Worm (Caenorhabditis elegans): Measurements from ENCODE around the gene F36H5.8.

Gene F36H5.8

ce11 chrII:1736353-1736752 lies 14.1 kb downstream of the F36H5.8 start, which contains the start of gene ceh-83:
Gene ceh-83, minus strand, starts transcription at chrII:1736533.
- TF ChIP-seq ceh-6 (GFP tag; optimal IDR thresholded peaks at IDR 0.05) (no peak), tbx-2 (tag; optimal IDR thresholded peaks at IDR 0.05) (no peak), madf-2 (tag; optimal IDR thresholded peaks at IDR 0.05) (no peak), T23F11.4 (GFP tag; optimal IDR thresholded peaks at IDR 0.05) (no peak), lin-11 (tag; optimal IDR thresholded peaks at IDR 0.05) (no peak), sox-4 (tag; optimal IDR thresholded peaks at IDR 0.05) (no peak), hlh-13 (GFP tag; optimal IDR thresholded peaks at IDR 0.05) (no peak), ceh-18 (tag; optimal IDR thresholded peaks at IDR 0.05) (no peak), fkh-10 (GFP tag; optimal IDR thresholded peaks at IDR 0.05) (no peak), nhr-11 (tag; optimal IDR thresholded peaks at IDR 0.05) (no peak), syd-9 (tag; optimal IDR thresholded peaks at IDR 0.05) (no peak), ztf-16 (tag; optimal IDR thresholded peaks at IDR 0.05) (no peak), hlh-15 (tag; optimal IDR thresholded peaks at IDR 0.05) (no peak), che-1 (tag; optimal IDR thresholded peaks at IDR 0.05) (no peak), ceh-22 (tag; optimal IDR thresholded peaks at IDR 0.05) (no peak)

- TF ChIP-seq hlh-30 (tag; optimal IDR thresholded peaks at IDR 0.05; ENCODE audit: insufficient read depth): no peak
- no peak for TF ChIP-seq unc-55 (GFP tag; optimal IDR thresholded peaks at IDR 0.05)
- no peak for TF ChIP-seq unc-86 (tag; optimal IDR thresholded peaks at IDR 0.05)
- TF ChIP-seq nhr-11 (tag; optimal IDR thresholded peaks at IDR 0.05): no peak
- TF ChIP-seq syd-9 (tag; optimal IDR thresholded peaks at IDR 0.05): no peak
- no peak for TF ChIP-seq ceh-34 (tag; optimal IDR thresholded peaks at IDR 0.05)
- TF ChIP-seq hlh-15 (tag; optimal IDR thresholded peaks at IDR 0.05): no peak
- TF ChIP-seq Y22D7AL.16 (tag; optimal IDR thresholded peaks at IDR 0.05): no peak
- TF ChIP-seq unc-3 (GFP tag; conservative IDR thresholded peaks at IDR 0.05): no peak
- no peak for TF ChIP-seq unc-3 (tag; optimal IDR thresholded peaks at IDR 0.05)
- no peak for TF ChIP-seq C38D4.7 (GFP tag; optimal IDR thresholded peaks at IDR 0.05)
- TF ChIP-seq pros-1 (tag; optimal IDR thresholded peaks at IDR 0.05): no peak
- TF ChIP-seq ceh-24 (tag; optimal IDR thresholded peaks at IDR 0.05): no peak
- no peak for TF ChIP-seq pha-4 (tag; optimal IDR thresholded peaks at IDR 0.05)
- TF ChIP-seq mec-3 (tag; optimal IDR thresholded peaks at IDR 0.05; ENCODE audit: borderline replicate concordance): no peak
- TF ChIP-seq pqm-1 (tag; optimal IDR thresholded peaks at IDR 0.05): no peak
- no peak for TF ChIP-seq npax-4 (tag; optimal IDR thresholded peaks at IDR 0.05)
- TF ChIP-seq ref-2 (tag; optimal IDR thresholded peaks at IDR 0.05): no peak
- no peak for TF ChIP-seq sdc-2 (tag; optimal IDR thresholded peaks at IDR 0.05)
- TF ChIP-seq ceh-31 (tag; optimal IDR thresholded peaks at IDR 0.05): no peak
Observed at ce11 chrII:1735145-1735544, 15.3 kb downstream of the F36H5.8 start.

- TF ChIP-seq T23F11.4 (GFP tag; optimal IDR thresholded peaks at IDR 0.05): no peak
- no peak for TF ChIP-seq ceh-18 (tag; optimal IDR thresholded peaks at IDR 0.05)
- no peak for TF ChIP-seq eyg-1 (tag; optimal IDR thresholded peaks at IDR 0.05)
- no peak for TF ChIP-seq unc-55 (GFP tag; optimal IDR thresholded peaks at IDR 0.05)
- no peak for TF ChIP-seq dmd-4 (tag; optimal IDR thresholded peaks at IDR 0.05; ENCODE audit: borderline replicate concordance)
- no peak for TF ChIP-seq ceh-14 (tag; optimal IDR thresholded peaks at IDR 0.05)
- no peak for TF ChIP-seq pros-1 (tag; optimal IDR thresholded peaks at IDR 0.05)
- TF ChIP-seq lim-6 (tag; optimal IDR thresholded peaks at IDR 0.05): no peak
- TF ChIP-seq ceh-2 (tag; optimal IDR thresholded peaks at IDR 0.05): no peak
- TF ChIP-seq rnt-1 (tag; optimal IDR thresholded peaks at IDR 0.05): no peak
Observed at ce11 chrII:1731932-1732331, 18.6 kb downstream of the F36H5.8 start, which contains the start of gene ceh-82. Gene ceh-82, plus strand, starts transcription at chrII:1732232.

ce11 chrII:1730103-1730502 lies 20.4 kb downstream of the F36H5.8 start, which contains the start of gene ceh-81:
Gene ceh-81, plus strand, starts transcription at chrII:1730403.
- TF ChIP-seq unc-3 (GFP tag; conservative IDR thresholded peaks at IDR 0.05) (no peak), unc-3 (tag; optimal IDR thresholded peaks at IDR 0.05) (no peak), rnt-1 (tag; optimal IDR thresholded peaks at IDR 0.05) (no peak), ceh-22 (tag; optimal IDR thresholded peaks at IDR 0.05) (no peak), syd-9 (tag; optimal IDR thresholded peaks at IDR 0.05) (no peak), ama-1 (optimal IDR thresholded peaks at IDR 0.05) (no peak), ztf-16 (tag; optimal IDR thresholded peaks at IDR 0.05) (no peak), ceh-48 (tag; optimal IDR thresholded peaks at IDR 0.05) (no peak), fkh-6 (tag; optimal IDR thresholded peaks at IDR 0.05) (no peak), nhr-232 (tag; optimal IDR thresholded peaks at IDR 0.05) (no peak), pat-9 (tag; optimal IDR thresholded peaks at IDR 0.05) (no peak)
